1 fruit fly cellular context compared by ENCODE assay signal in the genomic region with DNA sequence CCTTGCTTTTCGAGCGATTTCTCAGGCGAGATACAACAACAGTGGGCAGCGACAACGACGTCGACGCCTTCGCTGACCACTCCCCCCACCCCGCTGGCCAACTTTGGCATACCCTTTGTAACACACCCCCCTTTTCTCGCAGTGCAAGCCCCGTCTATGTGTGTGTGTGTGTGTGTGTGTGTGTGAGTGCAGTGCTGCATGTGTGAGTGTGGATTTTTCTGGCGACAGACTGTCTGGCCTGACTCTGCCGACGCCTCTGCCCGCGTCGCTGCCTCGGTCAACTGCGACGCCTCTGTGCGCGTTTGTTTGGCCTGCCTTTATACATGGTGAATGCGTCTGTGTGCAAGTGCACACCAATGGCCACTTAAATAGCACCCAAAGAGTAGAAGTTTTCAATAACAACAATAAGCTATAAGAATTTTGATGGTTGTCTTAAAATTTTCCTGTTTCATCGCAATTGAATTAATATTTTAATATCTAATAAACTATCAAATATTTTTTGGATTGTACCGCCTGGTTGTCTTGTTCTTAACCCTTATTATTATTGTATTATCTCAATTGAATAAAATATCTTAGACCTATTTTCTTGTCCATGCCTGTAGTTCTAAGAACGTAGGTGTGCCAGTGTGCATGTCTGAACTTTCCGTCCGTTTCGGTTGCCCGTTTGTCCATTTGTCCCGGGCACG.
TF ChIP-seq lines count a peak whose summit lies in the region.

No protein-coding gene starts in this region.

TF ChIP-seq in whole organism, embryonic, 481 proteins besides CTCF, POLR2A, EP300 and RAD21 (continued from another document and continues in another):
- TF ChIP-seq dmrt11E (tag; optimal IDR thresholded peaks at IDR 0.05; lab: Kevin White, UChicago) (peak; percentile 97), CG11247 (GFP tag; IDR thresholded peaks at IDR 0.05; lab: Robert Waterston, UW) (no peak), lbe (GFP tag; optimal IDR thresholded peaks at IDR 0.05; lab: Kevin White, UChicago) (peak; percentile 89), Aef1 (GFP tag; IDR thresholded peaks at IDR 0.05; lab: Robert Waterston, UW) (peak; percentile 71), pnt (GFP tag; optimal IDR thresholded peaks at IDR 0.05; lab: Kevin White, UChicago) (peak; percentile 17), Dref (GFP tag; IDR thresholded peaks at IDR 0.05; lab: Robert Waterston, UW) (no peak), pan (optimal IDR thresholded peaks at IDR 0.05; lab: Kevin White, UChicago) (no peak), pan (GFP tag; optimal IDR thresholded peaks at IDR 0.05 in 1 of 2, IDR thresholded peaks at IDR 0.05 in 1 of 2) (peak in 1 of 2 experiments; percentile 84), Fer2 (tag; optimal IDR thresholded peaks at IDR 0.05; lab: Kevin White, UChicago) (peak; percentile 73), CG14710 (tag; optimal IDR thresholded peaks at IDR 0.05; lab: Kevin White, UChicago) (peak; percentile 95), CG14667 (GFP tag; IDR thresholded peaks at IDR 0.05; lab: Robert Waterston, UW) (peak; percentile 46; the same call in 1 of the 2 replicates), Ssrp (tag; optimal IDR thresholded peaks at IDR 0.05; lab: Kevin White, UChicago) (peak; percentile 94), CG1024 (GFP tag; IDR thresholded peaks at IDR 0.05; lab: Robert Waterston, UW) (peak; percentile 50), sim (GFP tag; IDR thresholded peaks at IDR 0.05; lab: Robert Waterston, UW) (peak; percentile 87), CG12391 (tag; optimal IDR thresholded peaks at IDR 0.05; lab: Kevin White, UChicago) (peak; percentile 96), Trl (optimal IDR thresholded peaks at IDR 0.05; lab: Kevin White, UChicago) (no peak), Trl (GFP tag; optimal IDR thresholded peaks at IDR 0.05; lab: Kevin White, UChicago) (no peak), en (GFP tag; optimal IDR thresholded peaks at IDR 0.05; lab: Kevin White, UChicago) (no peak), pita (GFP tag; optimal IDR thresholded peaks at IDR 0.05; lab: Kevin White, UChicago) (no peak), CG18476 (GFP tag; optimal IDR thresholded peaks at IDR 0.05; lab: Kevin White, UChicago) (peak; percentile 73), CG4617 (GFP tag; optimal IDR thresholded peaks at IDR 0.05; lab: Kevin White, UChicago; ENCODE audit: borderline replicate concordance) (peak; percentile 15), Med (GFP tag; lab: Kevin White, UChicago) (peak; percentile 66), CG7786 (GFP tag; optimal IDR thresholded peaks at IDR 0.05; lab: Kevin White, UChicago) (no peak), gem (tag; optimal IDR thresholded peaks at IDR 0.05; lab: Kevin White, UChicago) (peak; percentile 97), ro (GFP tag; IDR thresholded peaks at IDR 0.05; lab: Robert Waterston, UW) (peak; percentile 73; the same call in 1 of the 2 replicates), E2f1 (GFP tag; IDR thresholded peaks at IDR 0.05; lab: Robert Waterston, UW) (peak; percentile 76), lab (GFP tag; optimal IDR thresholded peaks at IDR 0.05; lab: Kevin White, UChicago) (peak; percentile 87), NfI (GFP tag; optimal IDR thresholded peaks at IDR 0.05; lab: Kevin White, UChicago) (peak; percentile 84), Opbp (GFP tag; IDR thresholded peaks at IDR 0.05; lab: Robert Waterston, UW; ENCODE audit: partially characterized antibody) (no peak), Sox102F (GFP tag; optimal IDR thresholded peaks at IDR 0.05; lab: Kevin White, UChicago) (peak; percentile 95), run (tag; optimal IDR thresholded peaks at IDR 0.05; lab: Kevin White, UChicago) (peak; percentile 92), dmrt99B (tag; optimal IDR thresholded peaks at IDR 0.05; lab: Kevin White, UChicago) (peak; percentile 95), CG12236 (GFP tag; optimal IDR thresholded peaks at IDR 0.05; lab: Kevin White, UChicago) (no peak), prd (optimal IDR thresholded peaks at IDR 0.05; lab: Kevin White, UChicago) (no peak), prd (GFP tag; IDR thresholded peaks at IDR 0.05; lab: Robert Waterston, UW) (peak; percentile 85), CG42726 (GFP tag; IDR thresholded peaks at IDR 0.05; lab: Robert Waterston, UW; ENCODE audit: partially characterized antibody) (no peak), CG4328 (GFP tag; optimal IDR thresholded peaks at IDR 0.05; lab: Kevin White, UChicago) (peak; percentile 90), gsb-n (tag; optimal IDR thresholded peaks at IDR 0.05; lab: Kevin White, UChicago) (peak; percentile 94), HLH4C (GFP tag; IDR thresholded peaks at IDR 0.05; lab: Robert Waterston, UW; ENCODE audit: partially characterized antibody) (no peak), trh (GFP tag; optimal IDR thresholded peaks at IDR 0.05; lab: Kevin White, UChicago) (peak; percentile 39), cwo (GFP tag; optimal IDR thresholded peaks at IDR 0.05; lab: Kevin White, UChicago) (peak; percentile 74), Ptx1 (GFP tag; IDR thresholded peaks at IDR 0.05; lab: Robert Waterston, UW) (peak; percentile 87), CG7556 (GFP tag; optimal IDR thresholded peaks at IDR 0.05; lab: Kevin White, UChicago) (peak; percentile 92), Stat92E (GFP tag; optimal IDR thresholded peaks at IDR 0.05; lab: Kevin White, UChicago) (peak in 1 of 3 experiments; percentile 99), Asciz (GFP tag; optimal IDR thresholded peaks at IDR 0.05; lab: Kevin White, UChicago) (peak; percentile 96), CG34224 (GFP tag; IDR thresholded peaks at IDR 0.05; lab: Robert Waterston, UW; ENCODE audit: partially characterized antibody) (no peak), zfh1 (GFP tag; IDR thresholded peaks at IDR 0.05; lab: Robert Waterston, UW) (peak; percentile 89), CG10543 (GFP tag; optimal IDR thresholded peaks at IDR 0.05; lab: Kevin White, UChicago) (peak; percentile 80), klu (GFP tag; IDR thresholded peaks at IDR 0.05; lab: Robert Waterston, UW) (peak; percentile 42; the same call in 1 of the 2 replicates), jigr1 (GFP tag; IDR thresholded peaks at IDR 0.05; lab: Robert Waterston, UW) (peak; percentile 74; the same call in 1 of the 3 replicates), Camta (GFP tag; optimal IDR thresholded peaks at IDR 0.05; lab: Kevin White, UChicago) (no peak), eyg (GFP tag; optimal IDR thresholded peaks at IDR 0.05; lab: Kevin White, UChicago) (no peak), Max (GFP tag; optimal IDR thresholded peaks at IDR 0.05; lab: Kevin White, UChicago) (peak; percentile 82), crp (GFP tag; optimal IDR thresholded peaks at IDR 0.05; lab: Kevin White, UChicago) (peak in 1 of 2 experiments; percentile 28), CG43689 (GFP tag; IDR thresholded peaks at IDR 0.05; lab: Robert Waterston, UW) (peak; percentile 69; the same call in 1 of the 2 replicates), CG6813 (GFP tag; optimal IDR thresholded peaks at IDR 0.05; lab: Kevin White, UChicago) (peak; percentile 88), kay (GFP tag; optimal IDR thresholded peaks at IDR 0.05; lab: Kevin White, UChicago) (peak; percentile 30), maf-S (GFP tag; optimal IDR thresholded peaks at IDR 0.05; lab: Kevin White, UChicago) (no peak), Sox100B (GFP tag; optimal IDR thresholded peaks at IDR 0.05; lab: Kevin White, UChicago) (peak; percentile 96), Ets97D (GFP tag; optimal IDR thresholded peaks at IDR 0.05; lab: Kevin White, UChicago) (no peak), fd102C (GFP tag; optimal IDR thresholded peaks at IDR 0.05; lab: Kevin White, UChicago) (peak; percentile 78), CG17328 (GFP tag; IDR thresholded peaks at IDR 0.05; lab: Robert Waterston, UW) (peak; percentile 89), Elba2 (GFP tag; optimal IDR thresholded peaks at IDR 0.05; lab: Kevin White, UChicago) (peak; percentile 2), CG16813 (GFP tag; IDR thresholded peaks at IDR 0.05; lab: Robert Waterston, UW; ENCODE audit: partially characterized antibody) (no peak), MBD-R2 (GFP tag; IDR thresholded peaks at IDR 0.05; lab: Robert Waterston, UW) (no peak; the same call in 1 of the 2 replicates), fd96Cb (tag; optimal IDR thresholded peaks at IDR 0.05; lab: Kevin White, UChicago) (peak; percentile 94), her (GFP tag; optimal IDR thresholded peaks at IDR 0.05; lab: Kevin White, UChicago) (no peak), az2 (GFP tag; optimal IDR thresholded peaks at IDR 0.05; lab: Kevin White, UChicago) (peak; percentile 89), dpn (GFP tag; optimal IDR thresholded peaks at IDR 0.05; lab: Kevin White, UChicago) (peak in 1 of 2 experiments; percentile 74), lov (optimal IDR thresholded peaks at IDR 0.05; lab: Kevin White, UChicago) (no peak), lov (GFP tag; IDR thresholded peaks at IDR 0.05; lab: Robert Waterston, UW) (peak; percentile 78; the same call in 2 of the 3 replicates), crc (GFP tag; optimal IDR thresholded peaks at IDR 0.05; lab: Kevin White, UChicago) (no peak), CG3847 (GFP tag; IDR thresholded peaks at IDR 0.05; lab: Robert Waterston, UW) (peak; percentile 64), CG2712 (tag; optimal IDR thresholded peaks at IDR 0.05; lab: Kevin White, UChicago) (peak; percentile 98), CG2889 (GFP tag; IDR thresholded peaks at IDR 0.05; lab: Robert Waterston, UW) (peak; percentile 54; the same call in 1 of the 3 replicates), pho (GFP tag; optimal IDR thresholded peaks at IDR 0.05; lab: Kevin White, UChicago) (no peak), wek (GFP tag; optimal IDR thresholded peaks at IDR 0.05; lab: Kevin White, UChicago) (peak; percentile 58), CG9727 (GFP tag; optimal IDR thresholded peaks at IDR 0.05; lab: Kevin White, UChicago) (peak; percentile 92), CG15269 (tag; optimal IDR thresholded peaks at IDR 0.05; lab: Kevin White, UChicago) (peak; percentile 88), CG12104 (GFP tag; optimal IDR thresholded peaks at IDR 0.05; lab: Kevin White, UChicago) (peak; percentile 80), Bteb2 (GFP tag; optimal IDR thresholded peaks at IDR 0.05; lab: Kevin White, UChicago) (peak; percentile 33), CG17912 (GFP tag; optimal IDR thresholded peaks at IDR 0.05; lab: Kevin White, UChicago) (peak; percentile 81), ato (GFP tag; IDR thresholded peaks at IDR 0.05; lab: Robert Waterston, UW; ENCODE audit: partially characterized antibody) (no peak), CG17829 (tag; optimal IDR thresholded peaks at IDR 0.05; lab: Kevin White, UChicago) (peak; percentile 97), chinmo (GFP tag; IDR thresholded peaks at IDR 0.05; lab: Robert Waterston, UW; ENCODE audit: partially characterized antibody) (0 out of 4 replicates have a peak, but pooled peaks have one; percentile 17), tio (GFP tag; optimal IDR thresholded peaks at IDR 0.05; lab: Kevin White, UChicago) (peak; percentile 86), CG4730 (GFP tag; IDR thresholded peaks at IDR 0.05; lab: Robert Waterston, UW) (peak; percentile 52), CG32767 (GFP tag; IDR thresholded peaks at IDR 0.05; lab: Robert Waterston, UW) (peak; percentile 74), Oaz (GFP tag; IDR thresholded peaks at IDR 0.05; lab: Robert Waterston, UW) (peak; percentile 46), Taf1 (GFP tag; IDR thresholded peaks at IDR 0.05; lab: Robert Waterston, UW) (peak; percentile 17; the same call in 1 of the 2 replicates), Six4 (GFP tag; optimal IDR thresholded peaks at IDR 0.05; lab: Kevin White, UChicago) (peak; percentile 83), tup (GFP tag; optimal IDR thresholded peaks at IDR 0.05; lab: Kevin White, UChicago) (peak; percentile 33), corto (GFP tag; optimal IDR thresholded peaks at IDR 0.05; lab: Kevin White, UChicago) (peak; percentile 72), GATAe (GFP tag; conservative IDR thresholded peaks at IDR 0.05; lab: Robert Waterston, UW) (0 out of 2 replicates have a peak, but pooled peaks have one; percentile 12), CG8281 (tag; optimal IDR thresholded peaks at IDR 0.05; lab: Kevin White, UChicago) (peak; percentile 69), so (GFP tag; IDR thresholded peaks at IDR 0.05; lab: Robert Waterston, UW) (peak; percentile 89), CG18764 (GFP tag; optimal IDR thresholded peaks at IDR 0.05; lab: Kevin White, UChicago) (peak; percentile 61), CG10274 (GFP tag; optimal IDR thresholded peaks at IDR 0.05; lab: Kevin White, UChicago) (peak; percentile 55), H15 (GFP tag; IDR thresholded peaks at IDR 0.05; lab: Robert Waterston, UW) (peak; percentile 71), nerfin-1 (tag; optimal IDR thresholded peaks at IDR 0.05; lab: Kevin White, UChicago) (peak; percentile 95), CG16815 (GFP tag; optimal IDR thresholded peaks at IDR 0.05; lab: Kevin White, UChicago) (peak; percentile 84), Dek (tag; optimal IDR thresholded peaks at IDR 0.05; lab: Kevin White, UChicago) (peak; percentile 85), org-1 (GFP tag; optimal IDR thresholded peaks at IDR 0.05; lab: Kevin White, UChicago) (peak; percentile 84), CG32772 (GFP tag; IDR thresholded peaks at IDR 0.05; lab: Robert Waterston, UW) (peak; percentile 62), tx (GFP tag; optimal IDR thresholded peaks at IDR 0.05; lab: Kevin White, UChicago) (no peak), CG5245 (GFP tag; optimal IDR thresholded peaks at IDR 0.05; lab: Kevin White, UChicago) (peak; percentile 65), CG4360 (GFP tag; IDR thresholded peaks at IDR 0.05; lab: Robert Waterston, UW) (no peak), CG11696 (GFP tag; IDR thresholded peaks at IDR 0.05; lab: Robert Waterston, UW) (peak; percentile 96), HLHmδ (GFP tag; optimal IDR thresholded peaks at IDR 0.05; lab: Kevin White, UChicago) (no peak), HmgZ (tag; optimal IDR thresholded peaks at IDR 0.05; lab: Kevin White, UChicago) (peak; percentile 65), Hsf (GFP tag; optimal IDR thresholded peaks at IDR 0.05; lab: Kevin White, UChicago) (peak; percentile 70), Pdp1 (GFP tag; optimal IDR thresholded peaks at IDR 0.05; lab: Kevin White, UChicago) (peak in 1 of 2 experiments; percentile 30), CG6654 (GFP tag; optimal IDR thresholded peaks at IDR 0.05; lab: Kevin White, UChicago) (peak; percentile 81), ttk (GFP tag; IDR thresholded peaks at IDR 0.05; lab: Robert Waterston, UW) (peak; percentile 82), nau (GFP tag; optimal IDR thresholded peaks at IDR 0.05; lab: Kevin White, UChicago) (peak; percentile 86), tap (tag; optimal IDR thresholded peaks at IDR 0.05; lab: Kevin White, UChicago) (peak; percentile 95), CG12219 (GFP tag; optimal IDR thresholded peaks at IDR 0.05; lab: Kevin White, UChicago) (peak; percentile 88), CG6254 (GFP tag; optimal IDR thresholded peaks at IDR 0.05; lab: Kevin White, UChicago) (peak; percentile 94), sens (GFP tag; lab: Kevin White, UChicago) (peak; percentile 94), seq (GFP tag; IDR thresholded peaks at IDR 0.05; lab: Robert Waterston, UW) (peak; percentile 72), pros (GFP tag; optimal IDR thresholded peaks at IDR 0.05; lab: Kevin White, UChicago) (peak; percentile 91)
